Worm (Caenorhabditis elegans): ENCODE data around the gene pho-4.
A peak's percentile ranks its signal among the peaks of the same experiment; 100 is the strongest.

The pho-4 gene

DNA sequence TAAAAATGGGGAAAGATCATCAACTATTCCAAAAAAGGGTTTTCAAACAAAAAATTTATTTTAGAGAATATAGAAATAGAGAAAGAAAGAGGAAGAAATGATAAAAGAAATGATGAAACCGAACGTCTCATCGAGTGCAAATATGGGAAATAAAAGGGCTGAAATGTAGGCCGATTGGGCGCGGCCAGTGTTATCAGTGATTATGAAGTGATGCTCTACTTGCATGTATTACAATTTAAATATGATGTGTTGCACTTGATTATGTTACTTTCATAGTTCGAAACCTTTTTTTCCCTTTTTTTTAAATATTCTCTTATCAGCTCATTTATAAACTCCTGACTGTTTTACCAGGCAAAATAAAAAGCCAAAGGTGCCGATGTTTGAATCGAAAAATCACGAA is 46.5 kb downstream of the pho-4 start (continued):
- TF ChIP-seq ZK337.2 (GFP tag; IDR thresholded peaks at IDR 0.05): no peak
- TF ChIP-seq ctbp-1 (GFP tag; IDR thresholded peaks at IDR 0.05): no peak
- TF ChIP-seq madf-9 (GFP tag; conservative IDR thresholded peaks at IDR 0.05): no peak
- TF ChIP-seq hmg-1.1 (GFP tag; IDR thresholded peaks at IDR 0.05): no peak
- no peak for TF ChIP-seq nhr-111 (GFP tag; optimal IDR thresholded peaks at IDR 0.05)
- TF ChIP-seq cey-2 (tag; optimal IDR thresholded peaks at IDR 0.05; ENCODE audit: borderline replicate concordance, insufficient read depth): no peak
- TF ChIP-seq hif-1 (tag; optimal IDR thresholded peaks at IDR 0.05): no peak
- no peak for TF ChIP-seq fkh-10 (GFP tag; optimal IDR thresholded peaks at IDR 0.05)
- TF ChIP-seq dmd-6 (GFP tag; IDR thresholded peaks at IDR 0.05): peak; percentile 65
- TF ChIP-seq vab-7 (GFP tag; IDR thresholded peaks at IDR 0.05): no peak

DNA sequence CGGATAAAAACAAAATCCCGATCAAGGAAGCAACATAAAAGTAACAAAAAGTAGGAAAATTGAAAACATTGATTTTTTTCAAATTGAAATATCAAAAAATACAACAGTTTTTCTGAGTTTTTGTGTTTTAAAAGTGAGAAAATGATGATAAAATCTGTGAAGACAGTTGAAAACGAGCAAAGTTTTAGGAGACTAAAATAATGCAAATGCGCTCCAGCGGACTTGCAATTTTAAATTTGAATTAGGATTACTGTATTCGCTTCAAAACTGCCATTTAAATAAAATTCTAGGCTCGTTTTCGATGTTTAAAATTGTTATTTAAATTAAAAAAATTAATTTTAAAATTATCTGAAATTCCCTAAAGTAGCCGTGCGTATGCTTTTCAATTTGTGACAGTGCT is 50.3 kb downstream of the pho-4 start:
- TF ChIP-seq egl-43 (GFP tag; IDR thresholded peaks at IDR 0.05) (no peak), nhr-102 (tag; optimal IDR thresholded peaks at IDR 0.05) (no peak), lin-38 (GFP tag; IDR thresholded peaks at IDR 0.05) (peak; percentile 81), ztf-7 (tag; optimal IDR thresholded peaks at IDR 0.05) (no peak), mep-1 (tag; optimal IDR thresholded peaks at IDR 0.05) (no peak), php-3 (GFP tag; IDR thresholded peaks at IDR 0.05) (no peak), aha-1 (tag) (peak; percentile 37), rbr-2 (tag; optimal IDR thresholded peaks at IDR 0.05) (no peak)

DNA sequence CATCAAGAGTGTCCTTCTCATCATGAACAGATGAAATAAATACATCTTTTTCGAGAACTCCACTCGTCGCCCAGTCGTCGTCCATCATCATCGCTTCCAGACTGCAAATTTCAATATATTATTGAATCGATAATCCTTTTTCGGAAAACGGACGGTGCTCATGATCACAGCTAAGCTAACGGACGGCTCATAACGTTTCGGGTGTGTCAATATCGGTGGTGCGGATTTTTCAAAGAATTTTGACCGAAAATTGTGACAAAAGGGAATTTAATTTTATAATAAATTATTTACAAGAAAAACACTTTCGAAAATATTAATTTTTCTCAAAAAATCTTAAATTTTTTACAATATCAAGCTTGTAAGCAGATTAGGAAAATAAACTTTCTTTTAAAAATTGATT is 50.8 kb downstream of the pho-4 start, which contains the start of gene crh-2:
Gene crh-2 (minus strand): TSS at position 101 of the 400 bp plus-strand sequence.
- TF ChIP-seq lir-3 (tag; optimal IDR thresholded peaks at IDR 0.05) (no peak), pha-4 (GFP tag; IDR thresholded peaks at IDR 0.05) (no peak), pha-4 (tag; optimal IDR thresholded peaks at IDR 0.05) (no peak), fkh-10 (GFP tag; optimal IDR thresholded peaks at IDR 0.05) (no peak), attf-4 (tag; optimal IDR thresholded peaks at IDR 0.05) (no peak), ceh-82 (tag; optimal IDR thresholded peaks at IDR 0.05) (no peak), madf-9 (GFP tag; conservative IDR thresholded peaks at IDR 0.05) (no peak), nhr-76 (tag; optimal IDR thresholded peaks at IDR 0.05) (no peak), mes-2 (tag; optimal IDR thresholded peaks at IDR 0.05; ENCODE audit: poor library complexity, severe bottlenecking) (no peak), T20F7.1 (GFP tag; optimal IDR thresholded peaks at IDR 0.05) (no peak), mdt-29 (GFP tag; IDR thresholded peaks at IDR 0.05) (no peak), nhr-102 (tag; optimal IDR thresholded peaks at IDR 0.05) (no peak), lsy-2 (tag; optimal IDR thresholded peaks at IDR 0.05) (no peak)

DNA sequence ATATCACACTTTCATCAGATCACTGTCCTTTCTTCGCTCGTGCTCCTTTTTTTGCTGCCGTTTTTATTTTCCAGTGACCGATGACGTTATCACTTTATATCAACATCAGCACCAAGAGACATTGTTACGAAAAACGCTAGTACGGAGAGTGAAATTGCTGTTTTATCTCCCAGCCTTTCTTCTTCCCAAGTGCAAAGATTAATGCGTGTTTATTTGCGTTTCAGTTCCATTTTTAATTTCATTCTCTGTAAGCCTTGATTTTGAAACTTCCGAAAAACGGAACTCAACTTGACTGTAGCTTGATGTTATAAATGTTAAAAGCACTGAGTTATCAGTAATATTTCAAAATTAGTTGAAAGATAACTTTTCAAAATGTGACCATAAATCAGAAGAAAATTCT is 51.4 kb downstream of the pho-4 start:
- TF ChIP-seq hlh-30 (tag; optimal IDR thresholded peaks at IDR 0.05; ENCODE audit: insufficient read depth) (no peak), Y5F2A.4 (GFP tag; optimal IDR thresholded peaks at IDR 0.05) (no peak), dmd-6 (GFP tag; IDR thresholded peaks at IDR 0.05) (no peak; the same call in 1 of the 2 replicates), D1046.2 (GFP tag; IDR thresholded peaks at IDR 0.05) (no peak), ceh-82 (tag; optimal IDR thresholded peaks at IDR 0.05) (no peak), snpc-4 (tag; optimal IDR thresholded peaks at IDR 0.05) (no peak), lin-13 (GFP tag; optimal IDR thresholded peaks at IDR 0.05) (no peak), nhr-41 (GFP tag; IDR thresholded peaks at IDR 0.05) (no peak), pqm-1 (tag; optimal IDR thresholded peaks at IDR 0.05) (peak; percentile 51), nhr-48 (tag; optimal IDR thresholded peaks at IDR 0.05) (peak; percentile 2), ceh-32 (tag; optimal IDR thresholded peaks at IDR 0.05; ENCODE audit: poor library complexity) (no peak), dve-1 (tag; optimal IDR thresholded peaks at IDR 0.05; ENCODE audit: insufficient read depth) (peak; percentile 42), hlh-11 (tag; optimal IDR thresholded peaks at IDR 0.05) (peak; percentile 62), nhr-77 (tag; optimal IDR thresholded peaks at IDR 0.05) (no peak), aha-1 (tag) (peak; percentile 70), hif-1 (tag; optimal IDR thresholded peaks at IDR 0.05) (no peak), ZK546.5 (tag; optimal IDR thresholded peaks at IDR 0.05) (no peak), php-3 (GFP tag; IDR thresholded peaks at IDR 0.05) (peak; percentile 73), unc-130 (GFP tag; optimal IDR thresholded peaks at IDR 0.05) (no peak), daf-16 (GFP tag; optimal IDR thresholded peaks at IDR 0.05) (no peak), daf-16 (tag; optimal IDR thresholded peaks at IDR 0.05) (peak; percentile 69)
